Fruit fly (Drosophila melanogaster) whole organism, prepupa: ENCODE measurements around the gene CG46511.
"Not testable (repeated sequence)": the region's sequence is repeated elsewhere in the genome, so short reads cannot be mapped to it uniquely, and the experiment has no call there.

Experiments
- CG10669 ChIP-seq: fragments of 200-800 bp; sonication (Bioruptor generic); optimal IDR thresholded peaks from 3 replicates; lab custom pipeline; 2018; ENCODE audit warnings: missing biosample characterization, mild to moderate bottlenecking, missing genetic modification characterization, moderate library complexity
- CG11294 ChIP-seq: fragments of 200-800 bp; sonication (Bioruptor generic); IDR thresholded peaks from 2 replicates; pipeline ENCODE4 v1.3.6; 2022; ENCODE audit warnings: missing biosample characterization, missing genetic modification characterization
- CG15336 ChIP-seq: fragments of 200-800 bp; sonication (Bioruptor generic); IDR thresholded peaks from 2 replicates; pipeline ENCODE4 v1.3.6; 2022; ENCODE audit warnings: missing biosample characterization, missing genetic modification characterization
- CG6792 ChIP-seq: fragments of 200-800 bp; sonication (Bioruptor generic); optimal IDR thresholded peaks from 3 replicates; lab custom pipeline; 2016; ENCODE audit warnings: missing biosample characterization, missing genetic modification characterization
- CG8319 ChIP-seq: fragments of 200-800 bp; sonication (Bioruptor generic); optimal IDR thresholded peaks from 3 replicates; lab custom pipeline; 2016; ENCODE audit warnings: missing biosample characterization, missing genetic modification characterization
- CG8632 ChIP-seq: fragments of 200-800 bp; sonication (Bioruptor generic); optimal IDR thresholded peaks from 3 replicates; lab custom pipeline; 2016; ENCODE audit warnings: missing biosample characterization, missing genetic modification characterization
- Eip75B ChIP-seq: fragments of 200-800 bp; sonication (Bioruptor generic); optimal IDR thresholded peaks from 3 replicates; lab custom pipeline; 2016; ENCODE audit warnings: missing biosample characterization, missing genetic modification characterization
- Eip93F ChIP-seq: fragments of 200-800 bp; sonication (Bioruptor generic); optimal IDR thresholded peaks from 2 replicates; lab custom pipeline; 2016; ENCODE audit warnings: missing biosample characterization, mild to moderate bottlenecking, missing genetic modification characterization
- Ets21C ChIP-seq: fragments of 200-800 bp; sonication (Bioruptor generic); optimal IDR thresholded peaks from 3 replicates; lab custom pipeline; 2016; ENCODE audit warnings: missing biosample characterization, missing genetic modification characterization
- Gug ChIP-seq: fragments of 200-800 bp; sonication (Bioruptor generic); IDR thresholded peaks from 2 replicates; pipeline ENCODE4 v1.3.6; 2022; ENCODE audit warnings: missing biosample characterization, missing genetic modification characterization
- Lpt ChIP-seq: fragments of 200-800 bp; sonication (Bioruptor generic); optimal IDR thresholded peaks from 3 replicates; lab custom pipeline; 2016; ENCODE audit warnings: missing biosample characterization, missing genetic modification characterization
- Met ChIP-seq: fragments of 200-800 bp; sonication (Bioruptor generic); optimal IDR thresholded peaks from 3 replicates; lab custom pipeline; 2016; ENCODE audit warnings: missing biosample characterization, missing genetic modification characterization
- OdsH ChIP-seq: fragments of 200-800 bp; sonication (Bioruptor generic); optimal IDR thresholded peaks from 3 replicates; lab custom pipeline; 2016; ENCODE audit warnings: missing biosample characterization, missing genetic modification characterization
- Sox14 ChIP-seq: fragments of 200-800 bp; sonication (Bioruptor generic); optimal IDR thresholded peaks from 3 replicates; lab custom pipeline; 2016; ENCODE audit warnings: missing biosample characterization, missing genetic modification characterization
- Sox15 ChIP-seq: fragments of 200-800 bp; sonication (Bioruptor generic); optimal IDR thresholded peaks from 3 replicates; lab custom pipeline; 2016; ENCODE audit warnings: missing biosample characterization, missing genetic modification characterization
- achi ChIP-seq: fragments of 200-800 bp; sonication (Bioruptor generic); optimal IDR thresholded peaks from 3 replicates; lab custom pipeline; 2016; ENCODE audit warnings: missing biosample characterization, missing genetic modification characterization
- acj6 ChIP-seq: fragments of 200-800 bp; sonication (Bioruptor generic); optimal IDR thresholded peaks from 3 replicates; lab custom pipeline; 2016; ENCODE audit warnings: missing biosample characterization, missing genetic modification characterization
- eg ChIP-seq: fragments of 200-800 bp; sonication (Bioruptor generic); IDR thresholded peaks from 3 replicates; pipeline ENCODE4 v1.3.6; 2022; ENCODE audit warnings: missing biosample characterization, missing genetic modification characterization
- esn ChIP-seq: fragments of 200-800 bp; sonication (Bioruptor generic); optimal IDR thresholded peaks from 2 replicates; lab custom pipeline; 2016; ENCODE audit warnings: missing biosample characterization, mild to moderate bottlenecking, missing genetic modification characterization, moderate library complexity
- fd85E ChIP-seq: fragments of 200-800 bp; sonication (Bioruptor generic); optimal IDR thresholded peaks from 3 replicates; lab custom pipeline; 2016; ENCODE audit warnings: missing biosample characterization, missing genetic modification characterization
- fkh ChIP-seq: fragments of 200-800 bp; sonication (Bioruptor generic); optimal IDR thresholded peaks from 3 replicates; lab custom pipeline; 2017; ENCODE audit warnings: missing biosample characterization, mild to moderate bottlenecking, missing genetic modification characterization, moderate library complexity
- net ChIP-seq: fragments of 200-800 bp; sonication (Bioruptor generic); optimal IDR thresholded peaks from 3 replicates; lab custom pipeline; 2016; ENCODE audit warnings: missing biosample characterization, missing genetic modification characterization
- salr ChIP-seq, 2 experiments: fragments of 200-800 bp; sonication (Bioruptor generic); optimal IDR thresholded peaks; 3 replicates each; lab custom pipeline; 2016 to 2018; ENCODE audit warnings: missing biosample characterization in 2 of 2, missing genetic modification characterization in 2 of 2, mild to moderate bottlenecking in 1 of 2

The CG46511 gene

dm6 chrX:22182193-22182592 is at the start of gene CG46511:
Gene CG46511, plus strand, starts transcription at chrX:22182493.
- not testable (repeated sequence) for TF ChIP-seq Sox15 (GFP tag; lab: Kevin White, UChicago); Sox14 (GFP tag; lab: Kevin White, UChicago); Lpt

dm6 chrX:22142758-22143157 is 39.5 kb upstream of the CG46511 start, which contains the start of gene CG40813:
Gene CG40813, plus strand, starts transcription at chrX:22143058.
- not testable (repeated sequence) for TF ChIP-seq CG8632 (GFP tag; lab: Kevin White, UChicago); Eip75B (GFP tag; lab: Kevin White, UChicago); Gug (GFP tag; lab: Robert Waterston, UW)
- TF ChIP-seq, all 60 proteins: peak for 0; not testable (repeated sequence) for 60

DNA sequence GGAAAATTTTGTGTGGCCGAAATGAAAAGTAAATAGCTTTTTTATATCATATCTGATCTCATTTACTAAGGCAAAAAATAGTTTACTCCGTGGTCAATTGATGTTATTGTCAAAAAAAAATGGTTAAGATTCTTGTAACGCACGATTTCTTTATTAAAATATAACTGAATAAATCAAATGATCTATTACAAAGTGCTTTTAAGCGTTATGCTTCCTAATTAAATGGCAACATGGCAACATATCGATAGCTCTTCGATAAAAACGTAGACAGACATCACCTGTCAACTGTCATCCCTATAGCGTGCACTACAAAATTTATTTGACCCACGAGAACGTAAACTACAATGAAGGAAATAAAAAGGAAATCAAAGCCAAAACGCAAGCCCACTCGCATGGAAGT is 34.8 kb upstream of the CG46511 start, which contains the start of gene CG46504:
CG46504 (plus strand) TSS at position 301 of the 400 bp plus-strand sequence.
- TF ChIP-seq eg (GFP tag; lab: Robert Waterston, UW); CG11294 (GFP tag; lab: Robert Waterston, UW); net (GFP tag; lab: Kevin White, UChicago): not testable (repeated sequence)

DNA sequence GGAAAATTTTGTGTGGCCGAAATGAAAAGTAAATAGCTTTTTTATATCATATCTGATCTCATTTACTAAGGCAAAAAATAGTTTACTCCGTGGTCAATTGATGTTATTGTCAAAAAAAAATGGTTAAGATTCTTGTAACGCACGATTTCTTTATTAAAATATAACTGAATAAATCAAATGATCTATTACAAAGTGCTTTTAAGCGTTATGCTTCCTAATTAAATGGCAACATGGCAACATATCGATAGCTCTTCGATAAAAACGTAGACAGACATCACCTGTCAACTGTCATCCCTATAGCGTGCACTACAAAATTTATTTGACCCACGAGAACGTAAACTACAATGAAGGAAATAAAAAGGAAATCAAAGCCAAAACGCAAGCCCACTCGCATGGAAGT is 29.8 kb upstream of the CG46511 start, which contains the start of gene CG46505:
CG46505 (plus strand) TSS at position 301 of the 400 bp plus-strand sequence.
- TF ChIP-seq Eip93F, CG15336, CG10669: not testable (repeated sequence)

- not testable (repeated sequence) for TF ChIP-seq esn (GFP tag; lab: Kevin White, UChicago); Gug (GFP tag; lab: Robert Waterston, UW); Ets21C (GFP tag; lab: Kevin White, UChicago)
These were observed 24.7 kb upstream of the CG46511 start, which contains the start of gene CG46506 for dm6 chrX:22157587-22157986. Gene CG46506, plus strand, starts transcription at chrX:22157887.

DNA sequence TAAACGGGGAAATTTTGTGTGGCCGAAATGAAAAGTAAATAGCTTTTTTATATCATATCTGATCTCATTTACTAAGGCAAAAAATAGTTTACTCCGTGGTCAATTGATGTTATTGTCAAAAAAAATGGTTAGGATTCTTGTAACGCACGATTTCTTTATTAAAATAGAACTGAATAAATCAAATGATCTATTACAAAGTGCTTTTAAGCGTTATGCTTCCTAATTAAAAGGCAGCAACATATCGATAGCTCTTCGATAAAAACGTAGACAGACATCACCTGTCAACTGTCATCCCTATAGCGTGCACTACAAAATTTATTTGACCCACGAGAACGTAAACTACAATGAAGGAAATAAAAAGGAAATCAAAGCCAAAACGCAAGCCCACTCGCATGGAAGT is 19.7 kb upstream of the CG46511 start, which contains the start of gene CG46507:
CG46507 (plus strand) TSS at position 301 of the 400 bp plus-strand sequence.
- TF ChIP-seq CG8319 (GFP tag; lab: Kevin White, UChicago); salr (GFP tag; optimal IDR thresholded peaks at IDR 0.05; lab: Kevin White, UChicago); fkh: not testable (repeated sequence)

DNA sequence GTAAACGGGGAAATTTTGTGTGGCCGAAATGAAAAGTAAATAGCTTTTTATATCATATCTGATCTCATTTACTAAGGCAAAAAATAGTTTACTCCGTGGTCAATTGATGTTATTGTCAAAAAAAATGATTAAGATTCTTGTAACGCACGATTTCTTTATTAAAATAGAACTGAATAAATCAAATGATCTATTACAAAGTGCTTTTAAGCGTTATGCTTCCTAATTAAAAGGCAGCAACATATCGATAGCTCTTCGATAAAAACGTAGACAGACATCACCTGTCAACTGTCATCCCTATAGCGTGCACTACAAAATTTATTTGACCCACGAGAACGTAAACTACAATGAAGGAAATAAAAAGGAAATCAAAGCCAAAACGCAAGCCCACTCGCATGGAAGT is 14.9 kb upstream of the CG46511 start, which contains the start of gene CG46508:
CG46508 (plus strand) TSS at position 301 of the 400 bp plus-strand sequence.
- not testable (repeated sequence) for TF ChIP-seq acj6 (GFP tag; lab: Kevin White, UChicago); achi; OdsH (GFP tag; lab: Kevin White, UChicago)

- not testable (repeated sequence) for TF ChIP-seq CG6792 (GFP tag; lab: Kevin White, UChicago); acj6 (GFP tag; lab: Kevin White, UChicago); Lpt
- TF ChIP-seq, all 60 proteins: peak for 0; not testable (repeated sequence) for 60
These were observed 10.0 kb upstream of the CG46511 start, which contains the start of gene CG46509 for dm6 chrX:22172341-22172740. Gene CG46509, plus strand, starts transcription at chrX:22172641.

- not testable (repeated sequence) for TF ChIP-seq fd85E (GFP tag; lab: Kevin White, UChicago); Met; Sox15 (GFP tag; lab: Kevin White, UChicago)
- TF ChIP-seq, all 60 proteins: peak for 0; not testable (repeated sequence) for 60
These were observed 5.1 kb upstream of the CG46511 start, which contains the start of gene CG46510 for dm6 chrX:22177205-22177604. Gene CG46510, plus strand, starts transcription at chrX:22177505.
